Fruit fly (Drosophila melanogaster): Measurements from ENCODE around the gene CG45116.
"Not testable (repeated sequence)": the region's sequence is repeated elsewhere in the genome, so short reads cannot be mapped to it uniquely, and the experiment has no call there.

Gene CG45116

DNA sequence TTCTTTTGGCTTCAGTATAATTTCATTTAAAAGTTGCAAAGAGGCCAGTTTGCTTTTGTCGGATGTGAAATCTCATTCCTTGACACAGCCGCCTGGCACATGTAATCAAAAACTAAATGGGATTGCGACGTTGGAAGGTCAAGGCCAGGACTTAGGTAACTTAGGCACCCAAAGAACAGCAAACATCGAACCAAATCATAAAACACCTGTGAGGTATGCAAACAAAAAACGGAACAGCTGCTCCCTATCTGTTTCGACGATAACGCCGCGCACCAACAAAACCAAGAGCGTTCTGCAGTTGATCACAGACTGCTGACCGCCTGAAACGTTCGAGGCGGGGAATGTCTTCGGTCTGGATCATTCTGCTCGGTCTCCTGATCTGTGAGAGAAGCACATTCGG, at the start of gene CG45116:
TSS of gene CG45116 (plus strand) at position 301 of the 400 bp plus-strand sequence.
- no peak for TF ChIP-seq noc (tag; optimal IDR thresholded peaks at IDR 0.05)

DNA sequence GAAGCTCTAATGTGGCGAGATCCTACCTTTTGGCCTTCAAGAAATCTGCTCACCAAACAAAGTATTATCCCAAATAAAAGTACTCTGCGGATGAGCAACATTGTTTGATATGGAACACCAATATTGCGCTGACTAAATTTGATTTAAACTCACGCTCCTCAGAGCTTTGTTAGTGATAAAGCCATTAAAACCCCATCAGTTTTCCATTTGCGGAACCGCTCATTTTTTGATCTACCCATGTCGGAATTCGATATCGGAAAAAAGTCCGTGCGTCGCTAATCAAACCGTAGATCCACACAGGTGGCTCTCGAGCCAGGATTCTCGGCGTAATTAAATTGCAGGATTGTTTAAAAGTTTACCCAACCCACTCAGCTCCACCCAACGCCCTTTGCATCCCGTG, 46.8 kb upstream of the CG45116 start, which contains the start of gene CG33772:
TSS of gene CG33772 (minus strand) at position 101 of the 400 bp plus-strand sequence.
- no peak for TF ChIP-seq noc (tag; optimal IDR thresholded peaks at IDR 0.05)

DNA sequence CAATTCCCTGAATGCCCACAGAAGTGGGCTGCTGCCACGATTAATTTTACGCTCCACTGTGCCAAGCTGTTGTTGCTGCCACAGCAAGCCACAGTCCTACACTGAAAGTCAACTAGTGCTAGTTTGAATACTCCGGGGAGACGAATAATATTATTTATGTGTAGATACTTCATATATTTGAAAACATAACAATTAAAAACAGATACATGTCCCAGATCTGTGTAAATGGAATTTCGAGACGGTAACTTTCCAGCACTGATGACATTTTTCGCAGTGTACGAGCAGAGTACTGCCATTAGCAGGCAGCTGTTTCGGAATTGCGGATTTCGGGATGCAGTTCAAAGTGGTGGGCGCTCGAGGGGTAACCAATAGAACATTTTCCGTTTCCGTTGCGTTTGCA, 34.1 kb upstream of the CG45116 start:
- TF ChIP-seq noc (tag; optimal IDR thresholded peaks at IDR 0.05) = no peak

DNA sequence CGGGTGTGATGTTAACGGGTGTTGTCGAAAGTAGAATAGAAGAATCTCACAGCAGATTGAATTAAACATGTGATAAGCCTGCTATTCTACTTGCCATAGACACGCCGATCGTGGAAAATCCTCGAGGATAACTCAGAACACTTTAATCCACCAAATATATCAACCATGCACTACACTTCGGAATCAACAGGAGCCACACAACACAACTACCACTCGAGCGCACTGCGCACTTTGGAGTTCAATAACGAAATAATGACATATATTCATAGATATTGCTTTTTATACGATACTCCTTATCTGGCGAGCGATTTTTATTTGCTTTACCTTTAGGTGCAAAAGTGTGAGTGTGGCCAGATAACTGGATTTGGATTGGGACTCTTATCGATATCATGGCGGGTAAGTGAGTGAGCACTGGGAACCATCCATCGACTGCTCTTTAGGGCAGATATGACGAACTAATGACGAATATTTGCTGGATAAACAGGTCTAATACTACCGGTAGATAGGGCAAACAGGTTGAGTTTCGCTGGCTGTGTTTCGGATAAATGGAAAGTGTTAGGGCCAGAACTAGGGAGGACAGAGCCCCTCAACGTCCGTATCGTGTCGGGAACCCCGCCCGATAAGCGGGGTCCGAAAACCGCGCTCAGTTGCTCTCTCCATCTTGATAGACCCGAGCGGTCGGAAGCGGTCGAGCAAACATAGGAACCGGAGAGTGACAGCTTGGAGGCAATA, 29.8 kb upstream of the CG45116 start, which contains the start of gene Jhbp6:
TSS of gene Jhbp6 (plus strand) at position 682 of the 732 bp plus-strand sequence.
- TF ChIP-seq noc (tag; optimal IDR thresholded peaks at IDR 0.05) = peak; percentile 15

DNA sequence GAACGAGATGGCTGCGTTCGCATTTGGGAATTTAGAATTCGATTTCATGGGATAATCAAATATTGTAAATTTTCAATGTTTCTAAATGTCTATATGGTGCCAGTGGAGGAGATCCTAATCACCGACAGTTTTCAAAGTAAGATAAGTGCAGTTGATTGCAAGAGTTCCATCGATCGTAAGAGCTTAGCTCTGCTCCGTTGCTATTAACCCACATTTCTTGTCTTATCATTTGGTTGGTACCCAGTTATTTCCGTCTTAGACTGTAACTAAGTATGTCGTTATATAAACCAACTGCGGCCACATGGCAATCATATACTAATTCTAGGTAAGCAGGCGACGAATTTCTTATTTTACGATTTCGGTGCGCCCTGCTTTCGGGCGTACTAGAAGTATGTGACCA, 29.1 kb upstream of the CG45116 start:
- no peak for TF ChIP-seq noc (tag; optimal IDR thresholded peaks at IDR 0.05)

DNA sequence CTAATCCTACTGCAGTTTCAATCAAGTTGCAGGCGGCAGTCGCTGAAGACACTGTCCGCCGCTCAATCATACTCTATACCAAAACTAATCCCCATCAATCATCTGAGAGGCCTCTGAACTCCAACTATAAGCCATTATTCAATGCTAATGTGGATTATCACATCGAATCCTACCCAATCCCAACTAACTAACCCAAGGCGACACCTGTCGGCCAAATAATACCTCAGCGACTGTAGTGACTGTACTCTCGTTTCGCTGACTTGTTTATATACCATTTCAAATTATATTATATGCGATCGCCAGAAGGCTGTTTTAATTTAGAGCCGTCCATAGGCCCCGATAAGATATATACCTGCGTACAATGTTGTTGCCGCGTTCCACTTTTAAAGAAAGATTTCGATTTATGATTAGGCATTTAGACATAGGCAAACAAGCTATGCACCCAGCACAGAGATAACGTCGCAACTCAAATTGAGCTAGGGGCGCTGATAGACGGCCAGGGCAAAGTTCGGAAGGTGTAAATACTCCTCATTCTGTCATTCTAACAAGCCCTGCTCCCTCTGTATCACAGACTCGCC, 27.4 kb upstream of the CG45116 start:
- TF ChIP-seq noc (tag; optimal IDR thresholded peaks at IDR 0.05) = peak; percentile 25

DNA sequence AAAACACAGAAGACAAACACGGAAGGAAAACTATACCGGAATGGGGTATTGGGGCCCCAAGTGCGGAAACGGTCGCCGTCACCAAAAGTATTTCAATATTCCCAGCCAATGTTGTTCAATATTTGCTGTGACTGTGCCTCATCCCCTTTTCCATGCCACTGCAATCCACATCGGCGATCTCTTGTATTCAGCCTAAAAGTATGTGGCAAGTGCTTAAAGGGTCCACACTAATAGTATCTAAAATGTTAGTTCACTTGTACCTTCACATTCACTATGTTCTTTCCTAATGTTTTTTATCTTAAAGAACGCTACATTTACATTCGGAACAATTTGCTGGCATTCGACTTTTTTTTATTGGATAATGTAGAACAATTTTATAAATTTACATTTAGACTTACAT, 18.3 kb upstream of the CG45116 start:
- no peak for TF ChIP-seq noc (tag; optimal IDR thresholded peaks at IDR 0.05)

DNA sequence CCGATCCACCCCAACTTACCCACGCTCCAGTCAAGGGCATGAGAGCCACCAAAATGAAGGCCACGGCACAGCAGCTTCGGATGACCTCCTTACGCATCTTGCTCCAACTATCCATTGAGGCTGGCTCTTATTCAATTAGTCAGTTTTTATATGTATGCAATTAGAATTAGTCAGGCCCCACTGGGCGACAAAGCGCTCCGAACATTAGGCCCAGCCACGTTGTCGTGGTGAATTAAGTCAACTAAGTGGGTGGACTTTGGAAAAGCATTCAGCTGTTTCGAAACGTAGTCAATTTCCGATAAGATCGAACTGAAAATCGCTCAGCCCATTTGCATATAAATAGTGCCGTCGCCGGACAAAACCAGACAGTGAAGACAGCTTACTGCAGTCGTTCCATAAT, 12.2 kb upstream of the CG45116 start, which contains the start of the genes CG14455 and CG14456:
TSS of gene CG14455 (minus strand) at position 101 of the 400 bp plus-strand sequence.
TSS of gene CG14456 (plus strand) at position 236 of the 400 bp plus-strand sequence.
- no peak for TF ChIP-seq noc (tag; optimal IDR thresholded peaks at IDR 0.05)

DNA sequence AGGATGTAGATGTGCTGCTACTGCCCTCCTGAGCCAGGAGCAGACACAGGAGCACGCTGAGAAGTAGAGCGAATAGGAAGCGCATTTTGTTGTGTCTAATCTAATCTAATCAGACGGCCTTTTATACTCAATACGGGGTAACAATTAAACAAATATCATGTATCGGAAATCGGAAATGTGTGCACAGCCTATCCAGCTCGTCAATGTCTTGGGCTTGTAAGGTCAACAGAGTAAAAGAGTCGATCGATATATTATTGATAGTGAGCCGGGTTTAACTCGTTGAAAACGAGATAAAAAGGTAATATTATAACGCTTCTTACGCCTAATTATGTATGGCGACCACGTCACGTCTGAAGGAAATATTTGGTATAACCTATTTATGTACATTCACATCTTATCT, 6.8 kb upstream of the CG45116 start, which contains the start of gene CG14454:
TSS of gene CG14454 (minus strand) at position 101 of the 400 bp plus-strand sequence.
- not testable (repeated sequence) for TF ChIP-seq noc (tag; optimal IDR thresholded peaks at IDR 0.05)

DNA sequence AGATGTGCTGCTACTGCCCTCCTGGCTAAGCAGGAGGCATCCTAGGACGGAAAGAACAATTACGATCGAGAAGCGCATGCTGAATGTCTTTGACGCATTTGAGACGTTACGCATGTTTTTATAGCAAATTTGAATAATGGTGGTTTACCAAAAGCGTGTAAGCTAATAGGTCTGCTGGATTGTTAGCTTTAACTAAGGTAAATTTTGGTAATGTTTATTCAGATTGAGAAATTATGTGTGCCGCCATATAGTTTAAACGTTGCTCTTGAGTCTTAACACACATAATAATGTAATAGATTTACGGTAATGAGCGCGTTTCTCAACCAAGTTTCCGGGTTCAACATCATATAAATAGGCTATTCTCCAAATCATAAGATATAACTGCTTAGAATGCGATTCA, 5.5 kb upstream of the CG45116 start, which contains the start of the genes CG12546 and CG14453:
TSS of gene CG12546 (minus strand) at position 101 of the 400 bp plus-strand sequence.
TSS of gene CG14453 (plus strand) at position 372 of the 400 bp plus-strand sequence.
- TF ChIP-seq noc (tag; optimal IDR thresholded peaks at IDR 0.05) = no peak

DNA sequence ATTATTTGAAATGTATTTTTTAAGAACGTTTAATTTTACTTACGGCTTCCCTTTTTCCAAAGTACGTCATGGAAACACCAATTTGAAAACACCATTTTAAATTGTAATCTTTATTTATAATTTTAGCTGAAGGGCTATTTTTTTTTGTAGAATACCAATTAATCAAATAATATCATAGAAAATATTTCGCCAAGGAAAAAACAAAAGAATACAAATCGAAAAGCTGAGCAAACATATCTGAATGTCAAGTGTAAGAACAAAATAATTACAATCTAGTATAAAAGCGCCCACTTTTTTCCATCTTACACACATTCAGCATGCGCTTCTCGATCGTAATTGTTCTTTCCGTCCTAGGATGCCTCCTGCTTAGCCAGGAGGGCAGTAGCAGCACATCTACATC, 3.6 kb upstream of the CG45116 start, which contains the start of gene CG14452:
TSS of gene CG14452 (plus strand) at position 301 of the 400 bp plus-strand sequence.
- no peak for TF ChIP-seq noc (tag; optimal IDR thresholded peaks at IDR 0.05)

DNA sequence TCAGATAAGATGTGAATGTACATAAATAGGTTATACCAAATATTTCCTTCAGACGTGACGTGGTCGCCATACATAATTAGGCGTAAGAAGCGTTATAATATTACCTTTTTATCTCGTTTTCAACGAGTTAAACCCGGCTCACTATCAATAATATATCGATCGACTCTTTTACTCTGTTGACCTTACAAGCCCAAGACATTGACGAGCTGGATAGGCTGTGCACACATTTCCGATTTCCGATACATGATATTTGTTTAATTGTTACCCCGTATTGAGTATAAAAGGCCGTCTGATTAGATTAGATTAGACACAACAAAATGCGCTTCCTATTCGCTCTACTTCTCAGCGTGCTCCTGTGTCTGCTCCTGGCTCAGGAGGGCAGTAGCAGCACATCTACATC, 2.3 kb upstream of the CG45116 start, which contains the start of gene CG32453:
TSS of gene CG32453 (plus strand) at position 301 of the 400 bp plus-strand sequence.
- not testable (repeated sequence) for TF ChIP-seq noc (tag; optimal IDR thresholded peaks at IDR 0.05)

DNA sequence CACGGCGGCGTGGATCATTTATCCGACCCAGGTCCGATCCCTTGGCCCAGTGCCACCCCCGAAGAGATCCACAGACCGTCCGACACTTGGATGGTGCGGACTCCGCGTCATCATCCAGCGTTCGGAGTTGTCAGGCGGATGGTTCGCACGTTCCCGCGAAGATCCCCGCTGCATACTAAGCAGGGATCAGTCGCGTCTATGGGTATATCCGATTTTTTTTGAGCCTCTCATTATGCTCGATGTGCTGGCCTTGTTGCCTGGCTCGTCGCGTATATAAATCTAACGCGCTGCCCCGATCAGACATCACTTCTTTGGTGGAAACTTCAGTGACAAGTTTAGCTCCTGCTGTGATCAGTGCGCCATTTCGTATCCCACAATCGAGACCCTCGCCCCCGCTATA, 12.6 kb downstream of the CG45116 start, which contains the start of gene CG11370:
TSS of gene CG11370 (plus strand) at position 301 of the 400 bp plus-strand sequence.
- no peak for TF ChIP-seq noc (tag; optimal IDR thresholded peaks at IDR 0.05)

DNA sequence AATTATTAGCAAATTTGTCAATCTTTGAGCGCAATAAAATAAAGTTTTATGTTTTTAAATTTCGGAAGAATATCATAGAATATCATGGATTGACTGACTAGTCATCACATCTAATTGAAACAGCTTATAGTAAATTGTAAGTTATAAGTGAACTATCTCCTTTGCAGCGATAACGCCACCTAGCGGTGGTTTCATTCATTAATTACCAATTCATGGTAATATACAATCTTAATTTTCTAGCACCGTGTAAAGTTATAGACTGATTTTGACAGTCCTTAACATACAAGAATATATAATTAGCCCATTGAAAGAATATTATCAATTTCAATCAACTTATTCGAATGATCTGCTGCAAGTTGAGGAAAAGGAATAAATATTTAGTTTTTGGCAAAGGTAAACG, 14.4 kb downstream of the CG45116 start:
- no peak for TF ChIP-seq noc (tag; optimal IDR thresholded peaks at IDR 0.05)

DNA sequence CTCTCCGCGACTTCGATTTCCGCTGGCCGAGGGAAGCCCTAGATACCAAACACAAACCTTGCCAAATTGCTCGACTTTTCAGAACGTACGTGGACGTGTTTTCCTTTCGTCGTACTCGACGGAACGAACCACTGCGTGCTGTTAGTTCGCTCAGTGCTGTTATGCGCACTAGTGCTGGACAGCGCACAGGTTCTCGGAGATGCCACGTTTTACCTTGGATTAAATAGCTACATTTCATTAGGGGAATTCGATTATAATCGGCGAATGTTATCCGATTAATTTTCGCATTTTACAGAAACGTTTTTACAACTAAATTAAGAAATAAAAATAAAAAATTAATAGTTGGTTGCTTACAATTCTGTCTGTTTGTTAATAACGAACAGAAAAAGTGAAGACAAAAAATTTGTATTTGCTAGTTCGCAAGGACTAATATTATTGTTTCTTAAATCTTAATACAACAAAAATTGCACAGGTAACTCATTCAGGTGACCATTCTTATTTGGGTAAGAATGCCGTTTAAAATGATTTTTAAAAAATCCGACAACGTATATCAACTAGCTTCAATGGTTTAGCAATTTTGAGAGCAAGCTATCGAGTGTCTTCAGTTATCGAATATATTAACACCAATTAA, 18.0 kb downstream of the CG45116 start, which contains the start of the genes ArfGAP3 and CG32452:
TSS of gene ArfGAP3 (minus strand) at position 441 of the 631 bp plus-strand sequence.
TSS of gene CG32452 (plus strand) at position 592 of the 631 bp plus-strand sequence.
- TF ChIP-seq noc (tag; optimal IDR thresholded peaks at IDR 0.05) = no peak

Measured in whole organism, larva.